Fruit fly (Drosophila melanogaster) whole organism, embryonic: ENCODE results near the gene CG5665.

Experiments
- ATbp ChIP-seq: fragments of 200-800 bp; sonication (Bioruptor generic); optimal IDR thresholded peaks from 2 replicates; lab custom pipeline; 2017; ENCODE audit warnings: missing biosample characterization, mild to moderate bottlenecking, missing genetic modification characterization, missing genetic modification reagents
- Blimp-1 ChIP-seq: fragments of 200-800 bp; sonication (Bioruptor generic); optimal IDR thresholded peaks from 3 replicates; lab custom pipeline; 2018; ENCODE audit warnings: missing biosample characterization, missing genetic modification characterization, mild to moderate bottlenecking, moderate library complexity, missing genetic modification reagents
- CG10462 ChIP-seq: fragments of 200-800 bp; sonication (Bioruptor generic); optimal IDR thresholded peaks from 2 replicates; lab custom pipeline; 2016; ENCODE audit warnings: missing biosample characterization, missing genetic modification characterization
- CG11085 ChIP-seq: fragments of 200-800 bp; sonication (Bioruptor generic); IDR thresholded peaks from 2 replicates; pipeline ENCODE4 v1.3.6; 2022; ENCODE audit warnings: missing biosample characterization, missing genetic modification characterization
- CG11247 ChIP-seq: fragments of 200-800 bp; sonication (Bioruptor generic); IDR thresholded peaks from 2 replicates; pipeline ENCODE4 v1.3.6; 2022; ENCODE audit warnings: missing biosample characterization, missing genetic modification characterization
- CG11560 ChIP-seq: fragments of 200-800 bp; sonication (Bioruptor generic); IDR thresholded peaks from 3 replicates; pipeline ENCODE4 v1.3.6; 2022; ENCODE audit warnings: missing biosample characterization, missing genetic modification characterization
- CG12391 ChIP-seq: fragments of 200-800 bp; sonication (Bioruptor generic); optimal IDR thresholded peaks from 3 replicates; lab custom pipeline; 2018; ENCODE audit warnings: missing biosample characterization, mild to moderate bottlenecking, missing genetic modification characterization, moderate library complexity
- CG13624 ChIP-seq: fragments of 200-800 bp; sonication (Bioruptor generic); optimal IDR thresholded peaks from 2 replicates; lab custom pipeline; 2016; ENCODE audit warnings: missing biosample characterization, missing genetic modification characterization
- CG14050 ChIP-seq: fragments of 200-800 bp; sonication (Bioruptor generic); IDR thresholded peaks from 3 replicates; pipeline ENCODE4 v1.3.6; 2022; ENCODE audit warnings: missing biosample characterization, missing genetic modification characterization
- CG15479 ChIP-seq: fragments of 200-800 bp; sonication (Bioruptor generic); optimal IDR thresholded peaks from 3 replicates; lab custom pipeline; 2019; ENCODE audit warnings: missing biosample characterization, mild to moderate bottlenecking, missing genetic modification characterization, moderate library complexity
- CG16813 ChIP-seq: fragments of 200-800 bp; sonication (Bioruptor generic); IDR thresholded peaks from 3 replicates; pipeline ENCODE4 v1.3.6; 2022; ENCODE audit warnings: missing biosample characterization, missing genetic modification characterization; ENCODE audit not compliant: partially characterized antibody
- CG17328 ChIP-seq: fragments of 200-800 bp; sonication (Bioruptor generic); IDR thresholded peaks from 2 replicates; pipeline ENCODE4 v1.3.6; 2022; ENCODE audit warnings: missing biosample characterization, missing genetic modification characterization
- CG17829 ChIP-seq: fragments of 200-800 bp; optimal IDR thresholded peaks from 2 replicates; lab custom pipeline; 2019; ENCODE audit warnings: missing biosample characterization, mild to moderate bottlenecking, missing genetic modification characterization, moderate library complexity
- CG18764 ChIP-seq: fragments of 200-800 bp; sonication (Bioruptor generic); optimal IDR thresholded peaks from 3 replicates; lab custom pipeline; 2016; ENCODE audit warnings: missing biosample characterization, missing genetic modification characterization
- CG30020 ChIP-seq: fragments of 200-800 bp; optimal IDR thresholded peaks from 2 replicates; lab custom pipeline; 2019; ENCODE audit warnings: missing biosample characterization, mild to moderate bottlenecking, missing genetic modification characterization, moderate library complexity
- CG3281 ChIP-seq: fragments of 200-800 bp; sonication (Bioruptor generic); optimal IDR thresholded peaks from 3 replicates; lab custom pipeline; 2017; ENCODE audit warnings: missing biosample characterization, mild to moderate bottlenecking, missing genetic modification characterization
- CG33557 ChIP-seq: fragments of 200-800 bp; sonication (Bioruptor generic); optimal IDR thresholded peaks from 2 replicates; lab custom pipeline; 2019; ENCODE audit warnings: missing biosample characterization, mild to moderate bottlenecking, missing genetic modification characterization, moderate library complexity
- CG34422 ChIP-seq: fragments of 200-800 bp; sonication (Bioruptor generic); IDR thresholded peaks from 3 replicates; pipeline ENCODE4 v1.3.6; 2022; ENCODE audit warnings: missing biosample characterization, missing genetic modification characterization
- CG4730 ChIP-seq: fragments of 200-800 bp; sonication (Bioruptor generic); IDR thresholded peaks from 2 replicates; pipeline ENCODE4 v1.3.6; 2022; ENCODE audit warnings: missing biosample characterization, missing genetic modification characterization
- CG5180 ChIP-seq: fragments of 200-800 bp; sonication (Bioruptor generic); optimal IDR thresholded peaks from 3 replicates; lab custom pipeline; 2017; ENCODE audit warnings: missing biosample characterization, missing genetic modification characterization, mild to moderate bottlenecking, moderate library complexity, missing genetic modification reagents
- CG8089 ChIP-seq: fragments of 200-800 bp; sonication (Bioruptor generic); optimal IDR thresholded peaks from 3 replicates; lab custom pipeline; 2016; ENCODE audit warnings: missing biosample characterization, missing genetic modification characterization
- CkIIα-i1 ChIP-seq: fragments of 200-800 bp; sonication (Bioruptor generic); IDR thresholded peaks from 2 replicates; pipeline ENCODE4 v1.3.6; 2022; ENCODE audit warnings: missing biosample characterization, missing genetic modification characterization
- Dp ChIP-seq: fragments of 200-800 bp; sonication (Bioruptor generic); optimal IDR thresholded peaks from 2 replicates; lab custom pipeline; 2018; ENCODE audit warnings: missing biosample characterization, mild to moderate bottlenecking, missing genetic modification characterization, moderate library complexity
- Gug ChIP-seq: fragments of 200-800 bp; sonication (Bioruptor generic); IDR thresholded peaks from 4 replicates; pipeline ENCODE4 v1.3.6; 2022; ENCODE audit warnings: missing biosample characterization, missing genetic modification characterization
- Lpt ChIP-seq: fragments of >200 bp; optimal IDR thresholded peaks from 2 replicates; lab custom pipeline; 2018; ENCODE audit warnings: missing biosample characterization, missing genetic modification characterization
- Max ChIP-seq: fragments of 200-800 bp; sonication (Bioruptor generic); optimal IDR thresholded peaks from 2 replicates; lab custom pipeline; 2016; ENCODE audit warnings: missing biosample characterization, mild to moderate bottlenecking, missing genetic modification characterization
- NfI ChIP-seq: fragments of 200-800 bp; sonication (Bioruptor generic); optimal IDR thresholded peaks from 3 replicates; lab custom pipeline; 2018; ENCODE audit warnings: missing biosample characterization, mild to moderate bottlenecking, missing genetic modification characterization, moderate library complexity
- Opbp ChIP-seq: fragments of 200-800 bp; sonication (Bioruptor generic); IDR thresholded peaks from 3 replicates; pipeline ENCODE4 v1.3.6; 2022; ENCODE audit warnings: missing biosample characterization, missing genetic modification characterization; ENCODE audit not compliant: partially characterized antibody
- Poxn ChIP-seq: fragments of 200-800 bp; sonication (Bioruptor generic); IDR thresholded peaks from 2 replicates; pipeline ENCODE4 v1.3.6; 2022; ENCODE audit warnings: missing biosample characterization, missing genetic modification characterization
- az2 ChIP-seq: fragments of 200-800 bp; sonication (Bioruptor generic); optimal IDR thresholded peaks from 3 replicates; lab custom pipeline; 2016; ENCODE audit warnings: missing biosample characterization, missing genetic modification characterization
- bab2 ChIP-seq: fragments of 200-800 bp; sonication (Bioruptor generic); optimal IDR thresholded peaks from 2 replicates; lab custom pipeline; 2016; ENCODE audit warnings: missing biosample characterization, missing genetic modification characterization
- bigmax ChIP-seq: fragments of 200-800 bp; sonication (Bioruptor generic); optimal IDR thresholded peaks from 2 replicates; lab custom pipeline; 2018; ENCODE audit warnings: missing biosample characterization, mild to moderate bottlenecking, missing genetic modification characterization
- caup ChIP-seq: fragments of 200-800 bp; sonication (Bioruptor generic); optimal IDR thresholded peaks from 3 replicates; lab custom pipeline; 2017; ENCODE audit warnings: missing biosample characterization, mild to moderate bottlenecking, missing genetic modification characterization, moderate library complexity; ENCODE audit not compliant: severe bottlenecking
- chinmo ChIP-seq: fragments of 200-800 bp; sonication (Bioruptor generic); IDR thresholded peaks from 4 replicates; pipeline ENCODE4 v1.3.6; 2022; ENCODE audit warnings: missing biosample characterization, missing genetic modification characterization; ENCODE audit not compliant: partially characterized antibody
- chn ChIP-seq: fragments of 200-800 bp; sonication (Bioruptor generic); optimal IDR thresholded peaks from 2 replicates; lab custom pipeline; 2016; ENCODE audit warnings: missing biosample characterization, missing genetic modification characterization
- ci ChIP-seq: fragments of 200-800 bp; sonication (Bioruptor generic); IDR thresholded peaks from 3 replicates; pipeline ENCODE4 v1.3.6; 2022; ENCODE audit warnings: missing biosample characterization, missing genetic modification characterization
- dimm ChIP-seq: fragments of 200-800 bp; sonication (Bioruptor generic); IDR thresholded peaks from 2 replicates; pipeline ENCODE4 v1.3.6; 2022; ENCODE audit warnings: missing biosample characterization, missing genetic modification characterization
- disco-r ChIP-seq: fragments of 200-800 bp; sonication (Bioruptor generic); optimal IDR thresholded peaks from 2 replicates; lab custom pipeline; 2016; ENCODE audit warnings: missing biosample characterization, missing genetic modification characterization
- dm ChIP-seq: fragments of 200-800 bp; sonication (Bioruptor generic); optimal IDR thresholded peaks from 3 replicates; lab custom pipeline; 2016; ENCODE audit warnings: missing biosample characterization, missing genetic modification characterization
- emc ChIP-seq: fragments of 200-800 bp; sonication (Bioruptor generic); optimal IDR thresholded peaks from 2 replicates; lab custom pipeline; 2016; ENCODE audit warnings: missing biosample characterization, missing genetic modification characterization
- grn ChIP-seq: fragments of 200-800 bp; sonication (Bioruptor generic); optimal IDR thresholded peaks from 3 replicates; lab custom pipeline; 2017; ENCODE audit warnings: missing biosample characterization, missing genetic modification characterization
- kah ChIP-seq: fragments of 200-800 bp; sonication (Bioruptor generic); optimal IDR thresholded peaks from 2 replicates; lab custom pipeline; 2018; ENCODE audit warnings: missing biosample characterization, mild to moderate bottlenecking, missing genetic modification characterization
- lbe ChIP-seq: fragments of 200-800 bp; sonication (Bioruptor generic); optimal IDR thresholded peaks from 2 replicates; lab custom pipeline; 2016; ENCODE audit warnings: missing biosample characterization, mild to moderate bottlenecking, missing genetic modification characterization
- pb ChIP-seq: fragments of 200-800 bp; sonication (Bioruptor generic); optimal IDR thresholded peaks from 3 replicates; lab custom pipeline; 2016; ENCODE audit warnings: missing biosample characterization, missing genetic modification characterization
- pum ChIP-seq: fragments of 200-800 bp; sonication (Bioruptor generic); optimal IDR thresholded peaks from 2 replicates; lab custom pipeline; 2016; ENCODE audit warnings: missing biosample characterization, missing genetic modification characterization
- repo ChIP-seq: fragments of 200-800 bp; sonication (Bioruptor generic); optimal IDR thresholded peaks from 2 replicates; lab custom pipeline; 2016; ENCODE audit warnings: missing biosample characterization, missing genetic modification characterization
- sens-2 ChIP-seq: fragments of 200-800 bp; sonication (Bioruptor generic); IDR thresholded peaks from 2 replicates; pipeline ENCODE4 v1.3.6; 2022; ENCODE audit warnings: missing biosample characterization, missing genetic modification characterization
- sug ChIP-seq: fragments of 200-800 bp; optimal IDR thresholded peaks from 2 replicates; lab custom pipeline; 2019; ENCODE audit warnings: missing biosample characterization, mild to moderate bottlenecking, missing genetic modification characterization, moderate library complexity
- tap ChIP-seq: fragments of 200-800 bp; optimal IDR thresholded peaks from 3 replicates; lab custom pipeline; 2019; ENCODE audit warnings: missing biosample characterization, mild to moderate bottlenecking, missing genetic modification characterization, moderate library complexity
- vnd ChIP-seq: fragments of 200-800 bp; sonication (Bioruptor generic); IDR thresholded peaks from 3 replicates; pipeline ENCODE4 v1.3.6; 2022; ENCODE audit warnings: missing biosample characterization, missing genetic modification characterization; ENCODE audit not compliant: partially characterized antibody

CG5665 gene

dm6 chr3L:20399550-20400109 is 41.3 kb downstream of the CG5665 start (continued):
- TF ChIP-seq CG17829 (tag; lab: Kevin White, UChicago) (peak; percentile 87), Blimp-1 (peak; percentile 81), CG3281 (GFP tag; lab: Kevin White, UChicago) (peak; percentile 87), emc (peak; percentile 41), bab2 (GFP tag; lab: Kevin White, UChicago) (peak; percentile 80), sens-2 (no peak; the same call in 1 of the 2 replicates), Poxn (GFP tag; lab: Robert Waterston, UW) (peak; percentile 19; the same call in 1 of the 2 replicates), Lpt (GFP tag; lab: Kevin White, UChicago) (no peak), CG18764 (GFP tag; lab: Kevin White, UChicago) (peak; percentile 79), CG13624 (GFP tag; lab: Kevin White, UChicago) (peak; percentile 77), az2 (peak; percentile 89), kah (GFP tag; lab: Kevin White, UChicago) (peak; percentile 70), ATbp (GFP tag; lab: Kevin White, UChicago) (peak; percentile 80), CG11560 (peak; percentile 74), lbe (peak; percentile 81), chinmo (GFP tag; lab: Robert Waterston, UW) (no peak), tap (tag; lab: Kevin White, UChicago) (peak; percentile 92), dimm (0 out of 2 replicates have a peak, but pooled peaks have one; percentile 35), NfI (GFP tag; lab: Kevin White, UChicago) (peak; percentile 83), CG15479 (GFP tag; lab: Kevin White, UChicago) (peak; percentile 7), CG33557 (peak; percentile 63), CG16813 (GFP tag; lab: Robert Waterston, UW) (no peak), caup (GFP tag; lab: Kevin White, UChicago) (peak; percentile 85), ci (peak; percentile 76), CG11247 (GFP tag; lab: Robert Waterston, UW) (peak; percentile 77), chn (GFP tag; lab: Kevin White, UChicago) (peak; percentile 78), dm (GFP tag; lab: Kevin White, UChicago) (peak; percentile 66), repo (GFP tag; lab: Kevin White, UChicago) (peak; percentile 7), CG8089 (GFP tag; lab: Kevin White, UChicago) (peak; percentile 67), CG14050 (peak; percentile 76), CG12391 (peak; percentile 89), CG4730 (GFP tag; lab: Robert Waterston, UW) (peak; percentile 73), disco-r (GFP tag; lab: Kevin White, UChicago) (peak; percentile 52), CG34422 (GFP tag; lab: Robert Waterston, UW) (peak; percentile 86), CG10462 (GFP tag; lab: Kevin White, UChicago) (peak; percentile 80), Gug (GFP tag; lab: Robert Waterston, UW) (peak; percentile 87), pb (GFP tag; lab: Kevin White, UChicago) (peak; percentile 81), grn (GFP tag; lab: Kevin White, UChicago) (no peak), CG11085 (GFP tag; lab: Robert Waterston, UW) (peak; percentile 77), Max (GFP tag; lab: Kevin White, UChicago) (peak; percentile 86), CG5180 (GFP tag; lab: Kevin White, UChicago) (peak; percentile 80), Opbp (GFP tag; lab: Robert Waterston, UW) (no peak), CG17328 (peak; percentile 58), sug (tag; lab: Kevin White, UChicago) (peak; percentile 89), pum (GFP tag; lab: Kevin White, UChicago) (peak; percentile 56), Dp (GFP tag; lab: Kevin White, UChicago) (peak; percentile 3), CkIIα-i1 (no peak), vnd (GFP tag; lab: Robert Waterston, UW) (no peak), bigmax (GFP tag; lab: Kevin White, UChicago) (no peak), CG30020 (peak; percentile 63)
